Worm (Caenorhabditis elegans) whole organism, late embryonic: ENCODE data around the gene T11G6.4.
A peak's percentile ranks its signal among the peaks of the same experiment; 100 is the strongest.

Experiments
- F13H6.1 ChIP-seq: sonication (generic microtip); optimal IDR thresholded peaks from 2 replicates; lab custom pipeline; 2016; ENCODE audit warnings: missing genetic modification characterization, missing compliant biosample characterization
- T23F11.4 ChIP-seq: fragments of 200-800 bp; sonication (Bioruptor generic); optimal IDR thresholded peaks from 2 replicates; lab custom pipeline; 2018; ENCODE audit warnings: mild to moderate bottlenecking, missing genetic modification characterization, missing compliant biosample characterization
- Y22D7AL.16 ChIP-seq: sonication (generic microtip); optimal IDR thresholded peaks from 2 replicates; lab custom pipeline; 2016; ENCODE audit warnings: missing genetic modification characterization, missing compliant biosample characterization
- ahr-1 ChIP-seq: sonication (generic microtip); optimal IDR thresholded peaks from 2 replicates; lab custom pipeline; 2016; ENCODE audit warnings: missing genetic modification characterization, missing compliant biosample characterization
- ama-1 ChIP-seq: fragments of 150-350 bp; optimal IDR thresholded peaks from 2 replicates; lab custom pipeline; 2014
- ceh-14 ChIP-seq: sonication (generic microtip); optimal IDR thresholded peaks from 2 replicates; lab custom pipeline; 2016; ENCODE audit warnings: missing genotype, missing genetic modification characterization, missing compliant biosample characterization
- ceh-18 ChIP-seq: sonication (generic microtip); optimal IDR thresholded peaks from 2 replicates; lab custom pipeline; 2016; ENCODE audit warnings: missing genetic modification characterization, missing compliant biosample characterization
- ceh-19 ChIP-seq: fragments of 200-800 bp; sonication (Bioruptor generic); optimal IDR thresholded peaks from 2 replicates; lab custom pipeline; 2018; ENCODE audit warnings: mild to moderate bottlenecking, missing genetic modification characterization, missing compliant biosample characterization
- ceh-22 ChIP-seq: sonication (generic microtip); optimal IDR thresholded peaks from 2 replicates; lab custom pipeline; 2017; ENCODE audit warnings: missing biosample characterization, missing genetic modification characterization
- ceh-34 ChIP-seq: sonication (generic microtip); optimal IDR thresholded peaks from 2 replicates; lab custom pipeline; 2016; ENCODE audit warnings: mild to moderate bottlenecking, missing genetic modification characterization, missing compliant biosample characterization
- ceh-48 ChIP-seq: sonication (generic microtip); optimal IDR thresholded peaks from 2 replicates; lab custom pipeline; 2016; ENCODE audit warnings: missing genetic modification characterization, inconsistent platforms, missing compliant biosample characterization
- che-1 ChIP-seq: sonication (generic microtip); optimal IDR thresholded peaks from 2 replicates; lab custom pipeline; 2016; ENCODE audit warnings: mild to moderate bottlenecking, missing genetic modification characterization, missing compliant biosample characterization
- elt-2 ChIP-seq: sonication (generic microtip); optimal IDR thresholded peaks from 2 replicates; lab custom pipeline; 2016; ENCODE audit warnings: missing genetic modification reagents, missing genetic modification characterization, missing compliant biosample characterization
- ets-4 ChIP-seq: sonication (generic microtip); optimal IDR thresholded peaks from 2 replicates; lab custom pipeline; 2016; ENCODE audit warnings: missing genetic modification characterization, missing compliant biosample characterization
- eyg-1 ChIP-seq: sonication (generic microtip); optimal IDR thresholded peaks from 2 replicates; lab custom pipeline; 2016; ENCODE audit warnings: missing genotype, missing genetic modification characterization, missing compliant biosample characterization
- fkh-6 ChIP-seq: sonication (generic microtip); optimal IDR thresholded peaks from 2 replicates; lab custom pipeline; 2016; ENCODE audit warnings: missing genetic modification characterization, missing compliant biosample characterization
- gmeb-2 ChIP-seq: sonication (generic microtip); optimal IDR thresholded peaks from 2 replicates; lab custom pipeline; 2016; ENCODE audit warnings: missing genetic modification characterization, inconsistent platforms, missing compliant biosample characterization
- hlh-15 ChIP-seq: sonication (generic microtip); optimal IDR thresholded peaks from 2 replicates; lab custom pipeline; 2016; ENCODE audit warnings: missing genetic modification characterization, missing compliant biosample characterization
- hlh-30 ChIP-seq: sonication (generic microtip); optimal IDR thresholded peaks from 2 replicates; lab custom pipeline; 2017; ENCODE audit warnings: antibody characterized with exemption, missing genetic modification characterization, missing compliant biosample characterization; ENCODE audit not compliant: insufficient read depth
- hlh-6 ChIP-seq: sonication (generic microtip); optimal IDR thresholded peaks from 2 replicates; lab custom pipeline; 2016; ENCODE audit warnings: missing genotype, missing genetic modification characterization, missing compliant biosample characterization
- lim-6 ChIP-seq: sonication (generic microtip); optimal IDR thresholded peaks from 2 replicates; lab custom pipeline; 2016; ENCODE audit warnings: missing genetic modification characterization, missing compliant biosample characterization
- lin-11 ChIP-seq: fragments of 200-800 bp; sonication (Bioruptor generic); optimal IDR thresholded peaks from 2 replicates; lab custom pipeline; 2018; ENCODE audit warnings: mild to moderate bottlenecking, missing genetic modification characterization, missing compliant biosample characterization
- madf-2 ChIP-seq: sonication (generic microtip); optimal IDR thresholded peaks from 2 replicates; lab custom pipeline; 2017; ENCODE audit warnings: missing genetic modification characterization, missing compliant biosample characterization
- nfya-1 ChIP-seq: sonication (generic microtip); optimal IDR thresholded peaks from 2 replicates; lab custom pipeline; 2017; ENCODE audit warnings: missing genetic modification characterization, mild to moderate bottlenecking, missing compliant biosample characterization, antibody characterized with exemption, moderate library complexity
- nhr-232 ChIP-seq: sonication (generic microtip); optimal IDR thresholded peaks from 2 replicates; lab custom pipeline; 2016; ENCODE audit warnings: missing genetic modification characterization, missing compliant biosample characterization
- pag-3 ChIP-seq: sonication (generic microtip); optimal IDR thresholded peaks from 2 replicates; lab custom pipeline; 2016; ENCODE audit warnings: missing compliant biosample characterization, missing genetic modification characterization, borderline replicate concordance
- pha-2 ChIP-seq: sonication (generic microtip); optimal IDR thresholded peaks from 2 replicates; lab custom pipeline; 2017; ENCODE audit warnings: mild to moderate bottlenecking, missing genetic modification characterization, missing compliant biosample characterization
- ref-2 ChIP-seq: sonication (generic microtip); optimal IDR thresholded peaks from 2 replicates; lab custom pipeline; 2016; ENCODE audit warnings: missing genetic modification characterization, missing compliant biosample characterization
- rnt-1 ChIP-seq: sonication (generic microtip); optimal IDR thresholded peaks from 2 replicates; lab custom pipeline; 2016; ENCODE audit warnings: missing genetic modification characterization, missing compliant biosample characterization
- sox-4 ChIP-seq: sonication (generic microtip); optimal IDR thresholded peaks from 2 replicates; lab custom pipeline; 2017; ENCODE audit warnings: mild to moderate bottlenecking, missing genetic modification characterization, inconsistent platforms, missing compliant biosample characterization
- tbx-2 ChIP-seq: sonication (generic microtip); optimal IDR thresholded peaks from 2 replicates; lab custom pipeline; 2016; ENCODE audit warnings: missing genetic modification characterization, missing compliant biosample characterization
- ttx-3 ChIP-seq: sonication (generic microtip); optimal IDR thresholded peaks from 2 replicates; lab custom pipeline; 2016; ENCODE audit warnings: missing genetic modification reagents, missing genetic modification characterization, missing compliant biosample characterization
- unc-3 ChIP-seq, 2 experiments: fragments of 200-800 bp in 1 of 2; sonication (Bioruptor generic) in 1 of 2; sonication (generic microtip) in 1 of 2; conservative IDR thresholded peaks in 1 of 2; optimal IDR thresholded peaks in 1 of 2; 2 replicates each; pipeline versions ENCODE4 v1.3.6 to Lab custom; 2016 to 2022; ENCODE audit warnings: missing compliant biosample characterization in 2 of 2, missing genetic modification characterization in 2 of 2, missing genetic modification reagents in 1 of 2
- unc-42 ChIP-seq: sonication (generic microtip); optimal IDR thresholded peaks from 2 replicates; lab custom pipeline; 2016; ENCODE audit warnings: missing genotype, missing genetic modification characterization, missing compliant biosample characterization
- unc-55 ChIP-seq: sonication (generic microtip); optimal IDR thresholded peaks from 2 replicates; lab custom pipeline; 2017; ENCODE audit warnings: missing biosample characterization, missing genetic modification reagents, missing genetic modification characterization
- unc-86 ChIP-seq: sonication (generic microtip); optimal IDR thresholded peaks from 2 replicates; lab custom pipeline; 2016; ENCODE audit warnings: missing genetic modification characterization, missing compliant biosample characterization
- zip-5 ChIP-seq: sonication (generic microtip); optimal IDR thresholded peaks from 2 replicates; lab custom pipeline; 2016; ENCODE audit warnings: missing genetic modification characterization, missing compliant biosample characterization
- ztf-16 ChIP-seq: sonication (generic microtip); optimal IDR thresholded peaks from 2 replicates; lab custom pipeline; 2017; ENCODE audit warnings: missing genetic modification characterization, missing compliant biosample characterization

The T11G6.4 gene

ce11 chrIV:10821672-10822304 is 29.9 kb downstream of the T11G6.4 start (continued):
- TF ChIP-seq ceh-48 (tag; lab: Kevin White, UChicago) = no peak
- peak; percentile 7 for TF ChIP-seq T23F11.4 (GFP tag; lab: Kevin White, UChicago)
- TF ChIP-seq unc-55 = peak; percentile 33
- no peak for TF ChIP-seq lim-6 (tag; lab: Kevin White, UChicago)
- no peak for TF ChIP-seq sox-4 (tag; lab: Kevin White, UChicago)
- TF ChIP-seq nfya-1 (tag; lab: Kevin White, UChicago) = peak; percentile 89
- peak; percentile 56 for TF ChIP-seq ceh-14
- peak; percentile 18 for TF ChIP-seq gmeb-2 (tag; lab: Kevin White, UChicago)
- peak; percentile 76 for TF ChIP-seq ref-2
- TF ChIP-seq ttx-3 (tag; lab: Kevin White, UChicago) = peak; percentile 11
- peak; percentile 34 for TF ChIP-seq unc-86 (tag; lab: Kevin White, UChicago)
- peak; percentile 8 for TF ChIP-seq ceh-19 (GFP tag; lab: Kevin White, UChicago)
- no peak for TF ChIP-seq F13H6.1 (tag; lab: Kevin White, UChicago)
- TF ChIP-seq tbx-2 (tag; lab: Kevin White, UChicago) = peak; percentile 88
- TF ChIP-seq ama-1 (lab: Kevin White, UChicago) = peak; percentile 55
- TF ChIP-seq lin-11 (tag; lab: Kevin White, UChicago) = no peak
- TF ChIP-seq pag-3 = peak; percentile 8

DNA sequence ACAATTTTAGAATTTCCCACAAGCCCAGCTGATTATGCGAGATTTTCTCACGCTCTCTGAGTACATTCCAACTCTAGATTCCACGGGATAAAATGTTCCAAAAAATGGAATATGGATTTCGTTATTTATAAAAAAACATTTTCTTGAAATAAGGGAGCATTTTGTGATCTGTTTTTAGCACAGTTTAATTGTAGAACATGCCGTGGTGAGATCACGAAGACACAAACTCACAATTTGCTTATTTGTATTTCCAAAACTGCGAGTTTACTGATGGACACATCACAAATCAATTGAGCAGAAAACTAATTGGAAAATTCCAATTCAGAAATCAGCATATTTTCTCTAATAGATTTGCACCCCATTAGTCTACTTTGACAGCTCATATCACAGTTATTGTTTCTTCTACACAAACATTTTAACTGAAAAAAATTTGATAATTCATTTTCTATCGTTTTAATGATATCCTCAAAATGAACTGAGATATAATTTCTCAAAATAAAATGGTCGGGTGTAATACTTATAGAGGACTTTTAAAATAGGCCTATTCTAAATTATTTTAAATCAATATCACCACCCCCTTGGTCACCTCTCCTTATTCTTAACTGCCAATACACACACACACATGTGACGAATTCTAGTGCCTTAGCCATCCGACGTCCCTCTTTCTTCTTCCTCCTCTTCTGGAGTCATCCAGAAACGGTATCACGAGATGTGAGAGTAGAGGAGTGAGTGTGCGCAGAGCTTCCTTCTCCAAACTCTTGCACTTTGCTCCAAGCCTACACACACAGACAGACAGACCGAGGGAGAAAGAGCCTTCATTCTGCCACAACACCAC is 30.7 kb downstream of the T11G6.4 start:
- TF ChIP-seq hlh-30 (tag; lab: Kevin White, UChicago) = peak; percentile 75
- TF ChIP-seq zip-5 (tag; lab: Kevin White, UChicago) = no peak
- no peak for TF ChIP-seq hlh-15
- TF ChIP-seq eyg-1 (tag; lab: Kevin White, UChicago) = no peak
- TF ChIP-seq ceh-22 (tag; lab: Kevin White, UChicago) = no peak
- TF ChIP-seq ceh-34 (tag; lab: Kevin White, UChicago) = no peak
- TF ChIP-seq pha-2 (tag; lab: Kevin White, UChicago) = no peak
- TF ChIP-seq F13H6.1 (tag; lab: Kevin White, UChicago) = no peak
- no peak for TF ChIP-seq gmeb-2 (tag; lab: Kevin White, UChicago)
- TF ChIP-seq che-1 (tag; lab: Kevin White, UChicago) = peak; percentile 9
- no peak for TF ChIP-seq tbx-2 (tag; lab: Kevin White, UChicago)
- peak; percentile 17 for TF ChIP-seq ahr-1 (tag; lab: Kevin White, UChicago)
- TF ChIP-seq madf-2 (tag; lab: Kevin White, UChicago) = no peak
- TF ChIP-seq unc-86 (tag; lab: Kevin White, UChicago) = no peak
- TF ChIP-seq unc-55 = no peak
- no peak for TF ChIP-seq lim-6 (tag; lab: Kevin White, UChicago)
- no peak for TF ChIP-seq nfya-1 (tag; lab: Kevin White, UChicago)
- TF ChIP-seq ztf-16 (tag; lab: Kevin White, UChicago) = no peak

ce11 chrIV:10820114-10820513 is 31.6 kb downstream of the T11G6.4 start:
- no peak for TF ChIP-seq hlh-6 (tag; lab: Kevin White, UChicago)

DNA sequence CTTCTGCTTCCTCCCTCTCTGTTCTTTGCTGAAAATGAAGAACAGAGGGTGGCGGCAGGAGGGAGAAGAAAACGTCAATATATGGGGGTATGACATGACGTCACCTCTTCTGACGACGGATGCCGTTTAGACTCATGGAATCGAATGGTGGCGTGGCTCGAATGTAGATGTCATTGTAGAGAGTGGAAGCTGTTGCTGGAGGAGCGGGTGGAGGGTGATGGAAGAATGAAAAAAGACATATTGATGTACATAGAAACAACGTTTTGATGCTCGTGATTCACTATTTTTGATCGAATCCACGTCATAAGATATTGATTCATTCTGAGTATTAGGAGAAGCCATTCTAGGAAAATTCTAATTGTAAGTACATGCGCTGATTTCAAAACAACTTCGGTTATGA is 32.7 kb downstream of the T11G6.4 start:
- TF ChIP-seq ama-1 (lab: Kevin White, UChicago) = no peak
- no peak for TF ChIP-seq hlh-30 (tag; lab: Kevin White, UChicago)
- TF ChIP-seq ttx-3 (tag; lab: Kevin White, UChicago) = no peak
- TF ChIP-seq nhr-232 (tag; lab: Kevin White, UChicago) = no peak
- TF ChIP-seq ztf-16 (tag; lab: Kevin White, UChicago) = no peak
- TF ChIP-seq rnt-1 (tag; lab: Kevin White, UChicago) = no peak
- no peak for TF ChIP-seq nfya-1 (tag; lab: Kevin White, UChicago)
- TF ChIP-seq ceh-18 = no peak
- no peak for TF ChIP-seq elt-2 (tag; lab: Kevin White, UChicago)
- no peak for TF ChIP-seq Y22D7AL.16 (tag; lab: Kevin White, UChicago)
- TF ChIP-seq fkh-6 (tag; lab: Kevin White, UChicago) = no peak
- no peak for TF ChIP-seq unc-42 (tag; lab: Kevin White, UChicago)
- no peak for TF ChIP-seq unc-3 (GFP tag; conservative IDR thresholded peaks at IDR 0.05; lab: Robert Waterston, UW)
- no peak for TF ChIP-seq unc-3 (tag; optimal IDR thresholded peaks at IDR 0.05; lab: Kevin White, UChicago)
- TF ChIP-seq ref-2 = no peak
- no peak for TF ChIP-seq ets-4 (tag; lab: Kevin White, UChicago)
